Fruit fly (Drosophila melanogaster): ENCODE measurements around the gene Hn.

DNA sequence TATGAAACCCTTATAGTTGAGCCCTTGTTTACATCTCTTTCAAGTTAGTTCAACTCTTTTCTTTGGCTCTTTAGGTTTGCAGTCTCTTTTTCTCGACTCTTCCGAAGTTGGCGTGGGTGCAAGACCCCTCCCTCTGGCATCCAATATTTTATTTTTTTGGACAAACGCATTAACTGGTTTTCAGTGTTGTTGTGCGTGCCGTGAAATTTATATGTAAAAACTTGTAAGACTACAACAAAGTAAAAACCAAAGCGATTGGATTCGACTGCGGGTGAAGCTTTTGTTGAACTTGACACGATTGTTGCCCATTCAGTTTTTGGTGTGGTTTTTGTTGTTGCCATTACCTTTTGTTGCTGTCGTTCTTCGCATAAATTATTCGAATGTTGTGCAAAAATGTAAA, 16.5 kb upstream of the Hn start:
- TF ChIP-seq Vsx2 (GFP tag; optimal IDR thresholded peaks at IDR 0.05; ENCODE audit: partially characterized antibody) (peak; percentile 13), tai (GFP tag; optimal IDR thresholded peaks at IDR 0.05) (no peak), Hnf4 (GFP tag; optimal IDR thresholded peaks at IDR 0.05) (no peak), psq (GFP tag; optimal IDR thresholded peaks at IDR 0.05) (no peak), CrebA (GFP tag; optimal IDR thresholded peaks at IDR 0.05; ENCODE audit: borderline replicate concordance) (no peak), dmrt93B (GFP tag; optimal IDR thresholded peaks at IDR 0.05) (no peak), Hr78 (GFP tag; optimal IDR thresholded peaks at IDR 0.05) (no peak), Mio (GFP tag; optimal IDR thresholded peaks at IDR 0.05) (no peak), Abd-B (GFP tag; optimal IDR thresholded peaks at IDR 0.05) (no peak)

Measured in whole organism, wandering third instar larva.